Fruit fly (Drosophila melanogaster): ENCODE measurements around the gene CG18809.

Gene CG18809

DNA sequence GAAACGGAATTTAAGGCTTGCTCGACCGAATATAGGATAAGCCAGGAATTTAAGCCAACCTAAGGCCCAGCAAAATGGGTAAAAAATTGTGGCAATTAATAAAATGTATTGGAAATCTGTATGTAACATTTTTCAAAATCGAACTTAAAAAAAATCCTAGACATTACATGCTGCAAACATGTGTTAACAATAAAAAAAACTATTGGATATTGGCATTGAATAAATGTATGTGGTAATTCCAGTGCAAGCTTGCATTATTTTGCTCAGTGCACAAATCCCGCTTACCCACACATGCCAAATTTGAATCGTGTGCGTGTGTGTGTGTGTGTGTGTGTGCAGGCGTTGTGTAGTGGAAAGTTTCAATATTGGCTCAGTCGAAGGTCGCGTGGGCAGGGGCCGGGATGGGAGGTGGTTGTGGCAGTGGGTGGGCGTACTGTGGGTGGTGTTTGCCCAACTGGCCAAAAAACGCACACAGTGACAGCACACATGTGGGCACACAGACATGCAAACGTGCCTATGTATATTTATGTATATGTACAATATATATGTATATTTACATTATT lies 19.4 kb upstream of the CG18809 start (continued):
- TF ChIP-seq CG7368 (GFP tag; optimal IDR thresholded peaks at IDR 0.05) = no peak
- no peak for TF ChIP-seq dac (GFP tag; optimal IDR thresholded peaks at IDR 0.05)
- TF ChIP-seq CG6792 (GFP tag; optimal IDR thresholded peaks at IDR 0.05) = no peak
- no peak for TF ChIP-seq CG15336 (GFP tag; IDR thresholded peaks at IDR 0.05)
- no peak for TF ChIP-seq CG11902 (GFP tag; optimal IDR thresholded peaks at IDR 0.05)
- TF ChIP-seq OdsH (GFP tag; optimal IDR thresholded peaks at IDR 0.05) = no peak
- TF ChIP-seq Sox102F (GFP tag; optimal IDR thresholded peaks at IDR 0.05) = no peak
- TF ChIP-seq CG8632 (GFP tag; optimal IDR thresholded peaks at IDR 0.05) = no peak
- TF ChIP-seq Sox15 (GFP tag; optimal IDR thresholded peaks at IDR 0.05) = no peak
- peak; percentile 13 for TF ChIP-seq acj6 (GFP tag; optimal IDR thresholded peaks at IDR 0.05)
- TF ChIP-seq fd59A (GFP tag; optimal IDR thresholded peaks at IDR 0.05) = no peak
- no peak for TF ChIP-seq lz (GFP tag; optimal IDR thresholded peaks at IDR 0.05)
- TF ChIP-seq CG4318 (GFP tag; optimal IDR thresholded peaks at IDR 0.05) = no peak
- no peak for TF ChIP-seq fd85E (GFP tag; optimal IDR thresholded peaks at IDR 0.05)
- no peak for TF ChIP-seq eg (GFP tag; IDR thresholded peaks at IDR 0.05)
- no peak for TF ChIP-seq CG11294 (GFP tag; IDR thresholded peaks at IDR 0.05)
- no peak for TF ChIP-seq Hr38 (GFP tag; optimal IDR thresholded peaks at IDR 0.05)
- no peak for TF ChIP-seq CG9139 (GFP tag; optimal IDR thresholded peaks at IDR 0.05)
- TF ChIP-seq fkh (GFP tag; optimal IDR thresholded peaks at IDR 0.05) = peak; percentile 37
- no peak for TF ChIP-seq CG6276 (GFP tag; optimal IDR thresholded peaks at IDR 0.05)
- peak; percentile 15 for TF ChIP-seq CG31627 (GFP tag; optimal IDR thresholded peaks at IDR 0.05)
- TF ChIP-seq Eip78C (GFP tag) = peak; percentile 66
- no peak for TF ChIP-seq cyc (GFP tag; optimal IDR thresholded peaks at IDR 0.05)
- TF ChIP-seq net (GFP tag; optimal IDR thresholded peaks at IDR 0.05) = no peak
- TF ChIP-seq vri (GFP tag; optimal IDR thresholded peaks at IDR 0.05) = no peak
- no peak for TF ChIP-seq achi (GFP tag; optimal IDR thresholded peaks at IDR 0.05)
- no peak for TF ChIP-seq esn (GFP tag; optimal IDR thresholded peaks at IDR 0.05)
- no peak for TF ChIP-seq Smox (GFP tag; optimal IDR thresholded peaks at IDR 0.05)
- no peak for TF ChIP-seq Eip75B (GFP tag; optimal IDR thresholded peaks at IDR 0.05)
- TF ChIP-seq CG11762 (GFP tag; optimal IDR thresholded peaks at IDR 0.05; ENCODE audit: insufficient read depth) = no peak

dm6 chrX:19762167-19762566 lies 18.0 kb upstream of the CG18809 start:
- no peak for TF ChIP-seq CG9139 (GFP tag; optimal IDR thresholded peaks at IDR 0.05)
- TF ChIP-seq Eip78C (GFP tag) = peak; percentile 55
- peak; percentile 9 for TF ChIP-seq esn (GFP tag; optimal IDR thresholded peaks at IDR 0.05)

DNA sequence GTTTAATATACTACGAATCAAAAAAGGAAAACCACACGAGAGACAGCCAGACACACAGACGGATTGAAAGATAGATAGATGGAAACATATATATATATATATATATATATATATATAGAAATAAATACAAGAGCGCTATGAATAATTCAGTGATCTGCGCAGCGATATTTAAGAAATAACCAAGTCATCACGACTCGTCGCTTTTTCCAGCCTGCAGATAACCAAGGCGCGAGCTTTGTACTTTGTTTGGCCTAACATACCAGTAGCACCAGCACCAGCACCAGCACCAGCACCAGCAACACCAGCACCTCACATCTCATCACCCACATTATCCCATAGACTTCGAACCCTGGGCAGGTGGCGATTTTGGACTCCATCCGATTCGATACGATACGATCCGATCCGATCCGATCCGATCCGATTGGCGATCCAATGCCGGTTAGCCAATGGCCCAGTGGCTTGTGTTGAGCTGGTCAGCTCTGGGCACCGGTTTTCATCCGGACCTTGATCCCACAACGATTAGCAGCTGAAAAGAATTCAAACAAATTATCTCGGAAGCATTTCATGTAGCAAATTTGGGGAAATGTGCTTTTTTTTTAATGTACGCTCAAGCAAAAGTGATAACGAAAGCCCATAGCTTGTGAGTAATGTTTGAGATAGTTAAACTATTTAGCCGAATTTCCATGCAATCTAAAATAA lies 10.7 kb upstream of the CG18809 start:
- TF ChIP-seq CG15336 (GFP tag; IDR thresholded peaks at IDR 0.05) (no peak), CG11902 (GFP tag; optimal IDR thresholded peaks at IDR 0.05) (no peak), dsx (GFP tag; optimal IDR thresholded peaks at IDR 0.05; ENCODE audit: poor library complexity, severe bottlenecking) (no peak), CG6163 (GFP tag; IDR thresholded peaks at IDR 0.05) (no peak), CG3919 (GFP tag; optimal IDR thresholded peaks at IDR 0.05) (no peak), CG31627 (GFP tag; optimal IDR thresholded peaks at IDR 0.05) (no peak), Sox15 (GFP tag; optimal IDR thresholded peaks at IDR 0.05) (no peak), CG11762 (GFP tag; optimal IDR thresholded peaks at IDR 0.05; ENCODE audit: insufficient read depth) (no peak), CG7368 (GFP tag; optimal IDR thresholded peaks at IDR 0.05) (no peak), CG6276 (GFP tag; optimal IDR thresholded peaks at IDR 0.05) (no peak), Ets21C (GFP tag; optimal IDR thresholded peaks at IDR 0.05) (no peak)

dm6 chrX:19754152-19754579 lies 10.0 kb upstream of the CG18809 start:
- peak; percentile 23 for TF ChIP-seq Eip78C (GFP tag)
- no peak for TF ChIP-seq Hr39 (GFP tag; optimal IDR thresholded peaks at IDR 0.05)
- TF ChIP-seq svp (GFP tag) = peak; percentile 73

Measured in whole organism, prepupa.